Worm (Caenorhabditis elegans): ENCODE data around the gene acdh-13.

- TF ChIP-seq ama-1 (optimal IDR thresholded peaks at IDR 0.05) (no peak), hnd-1 (tag; optimal IDR thresholded peaks at IDR 0.05) (no peak), tra-4 (tag; optimal IDR thresholded peaks at IDR 0.05) (no peak), F13C5.2 (tag; optimal IDR thresholded peaks at IDR 0.05) (no peak), scrt-1 (GFP tag; IDR thresholded peaks at IDR 0.05) (no peak), aly-1 (tag; optimal IDR thresholded peaks at IDR 0.05) (no peak), B0310.2 (tag; optimal IDR thresholded peaks at IDR 0.05) (no peak), pes-1 (GFP tag; IDR thresholded peaks at IDR 0.05) (no peak), flt-1 (GFP tag; IDR thresholded peaks at IDR 0.05) (no peak), ceh-13 (GFP tag; optimal IDR thresholded peaks at IDR 0.05) (no peak)
Observed at ce11 chrIV:8538011-8538658, 39.5 kb upstream of the acdh-13 start.
